Worm (Caenorhabditis elegans) whole organism, midembryonic: ENCODE data around the gene col-149.

Source experiments
- T22C8.4 ChIP-seq: fragments of 200-800 bp; sonication (Bioruptor generic); IDR thresholded peaks from 2 replicates; pipeline ENCODE4 v1.3.6; 2022; ENCODE audit warnings: missing genetic modification characterization, missing compliant biosample characterization
- cog-1 ChIP-seq: sonication (generic microtip); optimal IDR thresholded peaks from 2 replicates; lab custom pipeline; 2016; ENCODE audit warnings: missing genetic modification characterization, missing compliant biosample characterization
- flt-1 ChIP-seq: fragments of 200-800 bp; sonication (Bioruptor generic); IDR thresholded peaks from 2 replicates; pipeline ENCODE4 v1.3.6; 2022; ENCODE audit warnings: missing genetic modification characterization, missing compliant biosample characterization
- klf-2 ChIP-seq: fragments of 200-800 bp; sonication (Bioruptor generic); conservative IDR thresholded peaks from 2 replicates; pipeline ENCODE4 v1.3.6; 2022; ENCODE audit warnings: missing genetic modification reagents, missing genetic modification characterization, missing compliant biosample characterization
- med-1 ChIP-seq: sonication (generic microtip); optimal IDR thresholded peaks from 2 replicates; lab custom pipeline; 2017; ENCODE audit warnings: missing genetic modification characterization, mild to moderate bottlenecking, missing compliant biosample characterization, antibody characterized with exemption, missing genetic modification reagents; ENCODE audit not compliant: insufficient read depth
- ref-1 ChIP-seq: fragments of 200-800 bp; sonication (Bioruptor generic); conservative IDR thresholded peaks from 2 replicates; pipeline ENCODE4 v1.3.6; 2022; ENCODE audit warnings: missing genetic modification reagents, missing genetic modification characterization, missing compliant biosample characterization
- tab-1 ChIP-seq: fragments of 200-800 bp; sonication (Bioruptor generic); IDR thresholded peaks from 2 replicates; pipeline ENCODE4 v1.3.6; 2022; ENCODE audit warnings: missing genetic modification characterization, missing compliant biosample characterization
- ztf-23 ChIP-seq: fragments of 200-800 bp; sonication (Bioruptor generic); IDR thresholded peaks from 2 replicates; pipeline ENCODE4 v1.3.6; 2022; ENCODE audit warnings: missing genetic modification reagents, missing genetic modification characterization, missing compliant biosample characterization
- ztf-29 ChIP-seq: fragments of 200-800 bp; sonication (Bioruptor generic); IDR thresholded peaks from 2 replicates; pipeline ENCODE4 v1.3.6; 2022; ENCODE audit warnings: missing genetic modification reagents, missing genetic modification characterization, missing compliant biosample characterization

The col-149 gene

DNA sequence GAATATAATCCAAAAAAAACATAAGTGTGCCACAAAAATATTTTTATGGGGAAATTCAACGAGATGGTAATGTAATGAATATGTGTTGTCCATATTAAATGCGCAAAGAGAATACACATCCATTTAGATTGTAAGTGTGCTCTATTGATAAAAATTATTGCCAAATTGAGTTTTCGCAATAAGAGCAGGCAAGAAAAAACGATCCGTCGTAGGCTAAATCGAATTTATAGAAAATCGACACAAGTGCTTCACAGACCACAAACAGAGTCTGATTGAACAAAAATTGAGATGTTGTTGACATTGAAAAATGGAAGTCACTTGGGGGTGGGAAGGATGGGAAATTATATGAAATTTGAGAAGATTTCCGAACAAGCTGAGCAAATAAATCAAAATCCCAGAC is 27.6 kb downstream of the col-149 start:
- TF ChIP-seq flt-1 (GFP tag; lab: Robert Waterston, UW): no peak
- no peak for TF ChIP-seq klf-2 (GFP tag; lab: Robert Waterston, UW)
- no peak for TF ChIP-seq cog-1 (tag; lab: Kevin White, UChicago)
- no peak for TF ChIP-seq med-1
- TF ChIP-seq T22C8.4: no peak
- no peak for TF ChIP-seq tab-1
- TF ChIP-seq ztf-29 (GFP tag; lab: Robert Waterston, UW): no peak
- TF ChIP-seq ref-1 (GFP tag; lab: Robert Waterston, UW): no peak
- no peak for TF ChIP-seq ztf-23

DNA sequence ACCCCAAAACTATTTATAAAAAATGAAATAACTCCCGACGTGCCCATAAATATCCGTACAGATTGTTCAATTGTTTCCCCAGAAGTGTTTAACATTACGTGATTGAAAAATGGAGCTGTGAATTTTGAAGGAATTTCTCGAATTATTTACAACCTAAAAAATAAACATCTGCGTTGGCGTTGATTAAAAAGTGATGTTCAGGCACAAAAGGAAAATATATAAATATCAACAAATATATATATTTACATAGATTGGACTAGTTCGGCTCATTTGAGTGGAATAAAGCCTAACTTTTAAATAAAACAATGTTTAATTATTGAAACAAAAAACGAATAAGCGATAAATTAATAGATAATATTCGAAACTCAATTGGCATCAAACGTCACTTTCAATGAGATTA is 32.2 kb downstream of the col-149 start, which contains the start of gene sri-18:
Gene sri-18 (minus strand): TSS at position 101 of the 400 bp plus-strand sequence.
- no peak for TF ChIP-seq T22C8.4
- no peak for TF ChIP-seq flt-1 (GFP tag; lab: Robert Waterston, UW)

ce11 chrV:10256050-10256449 is 36.6 kb downstream of the col-149 start, which contains the start of gene nhr-232:
Gene nhr-232 (plus strand): TSS chrV:10256170.
- TF ChIP-seq tab-1 (no peak), flt-1 (GFP tag; lab: Robert Waterston, UW) (no peak), cog-1 (tag; lab: Kevin White, UChicago) (no peak), ztf-23 (no peak), med-1 (no peak), klf-2 (GFP tag; lab: Robert Waterston, UW) (no peak), ref-1 (GFP tag; lab: Robert Waterston, UW) (no peak), ztf-29 (GFP tag; lab: Robert Waterston, UW) (no peak), T22C8.4 (no peak)

DNA sequence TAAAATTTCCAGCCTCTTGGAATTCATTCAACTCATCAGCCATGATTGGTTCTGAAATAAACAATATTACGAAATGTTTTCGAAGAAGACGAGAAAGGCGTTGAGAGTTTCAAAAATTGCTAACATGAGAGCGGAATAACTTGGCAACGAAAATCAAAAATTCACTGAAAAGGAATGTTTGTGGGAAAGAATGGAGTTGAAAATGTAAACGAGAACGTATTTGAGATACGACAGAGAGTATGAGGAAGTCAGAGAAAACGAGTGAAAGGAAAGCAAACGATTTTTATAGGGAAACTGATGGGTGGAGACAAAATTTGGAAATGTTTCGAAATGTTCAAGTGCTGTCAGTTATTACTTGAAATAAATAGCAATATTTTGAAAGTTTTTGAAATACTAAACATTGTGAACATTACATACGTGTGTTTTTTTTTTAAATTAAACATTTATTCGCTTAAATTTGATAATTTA is 37.6 kb downstream of the col-149 start, which contains the start of gene rop-1:
Gene rop-1 (minus strand): TSS at position 51 of the 468 bp plus-strand sequence.
- TF ChIP-seq cog-1 (tag; lab: Kevin White, UChicago): no peak
- TF ChIP-seq flt-1 (GFP tag; lab: Robert Waterston, UW): no peak
- no peak for TF ChIP-seq klf-2 (GFP tag; lab: Robert Waterston, UW)
- TF ChIP-seq ztf-23: no peak
- TF ChIP-seq T22C8.4: no peak
- TF ChIP-seq tab-1: no peak
- no peak for TF ChIP-seq ref-1 (GFP tag; lab: Robert Waterston, UW)
- no peak for TF ChIP-seq med-1

ce11 chrV:10252682-10253081 is 40.0 kb downstream of the col-149 start:
- TF ChIP-seq flt-1 (GFP tag; lab: Robert Waterston, UW): no peak
- no peak for TF ChIP-seq ztf-29 (GFP tag; lab: Robert Waterston, UW)
- TF ChIP-seq cog-1 (tag; lab: Kevin White, UChicago): no peak

ce11 chrV:10249515-10249914 is 43.2 kb downstream of the col-149 start:
- TF ChIP-seq med-1 (no peak), ztf-23 (no peak)

ce11 chrV:10248255-10248979 is 44.3 kb downstream of the col-149 start, which contains the start of gene akt-1:
Gene akt-1 (plus strand): TSS chrV:10248905.
- TF ChIP-seq ztf-29 (GFP tag; lab: Robert Waterston, UW): no peak
- no peak for TF ChIP-seq ref-1 (GFP tag; lab: Robert Waterston, UW)
- no peak for TF ChIP-seq tab-1
- TF ChIP-seq T22C8.4: no peak
- TF ChIP-seq flt-1 (GFP tag; lab: Robert Waterston, UW): no peak
- no peak for TF ChIP-seq med-1
- no peak for TF ChIP-seq cog-1 (tag; lab: Kevin White, UChicago)
- no peak for TF ChIP-seq ztf-23
- no peak for TF ChIP-seq klf-2 (GFP tag; lab: Robert Waterston, UW)

- TF ChIP-seq ref-1 (GFP tag; lab: Robert Waterston, UW): no peak
- TF ChIP-seq klf-2 (GFP tag; lab: Robert Waterston, UW): no peak
- TF ChIP-seq T22C8.4: no peak
- no peak for TF ChIP-seq tab-1
- TF ChIP-seq cog-1 (tag; lab: Kevin White, UChicago): no peak
- no peak for TF ChIP-seq med-1
- no peak for TF ChIP-seq flt-1 (GFP tag; lab: Robert Waterston, UW)
- TF ChIP-seq ztf-29 (GFP tag; lab: Robert Waterston, UW): no peak
- TF ChIP-seq ztf-23: no peak
Observed at ce11 chrV:10247673-10248239, 44.9 kb downstream of the col-149 start.

- TF ChIP-seq ref-1 (GFP tag; lab: Robert Waterston, UW) (no peak), ztf-29 (GFP tag; lab: Robert Waterston, UW) (no peak)
Observed at ce11 chrV:10246967-10247366, 45.7 kb downstream of the col-149 start.

DNA sequence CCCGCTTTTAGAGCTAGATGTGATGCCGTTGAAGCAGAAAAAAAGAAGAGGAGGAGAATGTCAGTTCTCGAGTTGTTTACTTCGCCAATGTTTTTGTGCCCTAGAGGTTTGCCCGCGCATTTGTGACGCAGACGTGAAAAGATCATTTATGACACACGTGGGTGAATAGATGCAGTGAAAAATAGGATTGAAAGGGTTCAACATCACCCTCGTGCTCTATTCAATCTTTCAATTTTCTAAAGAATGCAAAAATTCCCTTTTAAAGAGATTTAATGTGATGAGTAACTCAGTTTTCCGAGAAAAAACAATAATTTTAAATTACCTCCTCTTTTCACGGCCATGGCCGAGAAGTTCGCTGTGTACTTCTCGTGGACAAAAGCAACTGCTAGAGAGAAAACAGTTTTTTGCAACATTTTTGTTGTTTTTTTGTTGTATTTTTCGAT is 46.2 kb downstream of the col-149 start:
- no peak for TF ChIP-seq T22C8.4
- TF ChIP-seq cog-1 (tag; lab: Kevin White, UChicago): no peak
- TF ChIP-seq med-1: no peak
- no peak for TF ChIP-seq ztf-29 (GFP tag; lab: Robert Waterston, UW)
- no peak for TF ChIP-seq klf-2 (GFP tag; lab: Robert Waterston, UW)
- TF ChIP-seq tab-1: no peak
- TF ChIP-seq ref-1 (GFP tag; lab: Robert Waterston, UW): no peak
- no peak for TF ChIP-seq ztf-23
- no peak for TF ChIP-seq flt-1 (GFP tag; lab: Robert Waterston, UW)
